Worm (Caenorhabditis elegans) whole organism, L2 larva: ENCODE measurements around the gene trk-1.

Experiments used
- C34F6.9 ChIP-seq: fragments of 150-350 bp; optimal IDR thresholded peaks from 2 replicates; lab custom pipeline; 2014; ENCODE audit warnings: missing biosample characterization, missing genetic modification characterization
- F13H6.1 ChIP-seq: sonication (generic microtip); optimal IDR thresholded peaks from 2 replicates; lab custom pipeline; 2016; ENCODE audit warnings: missing genetic modification characterization, missing compliant biosample characterization
- R02D3.7 ChIP-seq: fragments of 150-350 bp; optimal IDR thresholded peaks from 2 replicates; lab custom pipeline; 2014; ENCODE audit warnings: missing biosample characterization, missing genetic modification characterization
- Y55F3AM.14 ChIP-seq: fragments of 200-800 bp; sonication (Bioruptor generic); optimal IDR thresholded peaks from 2 replicates; lab custom pipeline; 2018; ENCODE audit warnings: mild to moderate bottlenecking, missing genetic modification characterization, missing compliant biosample characterization
- ZK546.5 ChIP-seq: sonication (generic microtip); optimal IDR thresholded peaks from 2 replicates; lab custom pipeline; 2017; ENCODE audit warnings: missing biosample characterization, missing genetic modification characterization
- alr-1 ChIP-seq: fragments of 150-350 bp; optimal IDR thresholded peaks from 2 replicates; lab custom pipeline; 2014; ENCODE audit warnings: missing biosample characterization, missing genetic modification characterization
- aly-2 ChIP-seq: fragments of 150-350 bp; optimal IDR thresholded peaks from 2 replicates; lab custom pipeline; 2014; ENCODE audit warnings: missing biosample characterization, missing genetic modification characterization
- ama-1 ChIP-seq: fragments of 150-350 bp; optimal IDR thresholded peaks from 2 replicates; lab custom pipeline; 2018; ENCODE audit warnings: inconsistent platforms
- blmp-1 ChIP-seq: sonication (generic microtip); optimal IDR thresholded peaks from 2 replicates; lab custom pipeline; 2017; ENCODE audit warnings: missing genetic modification characterization, mild to moderate bottlenecking, missing compliant biosample characterization, antibody characterized with exemption, moderate library complexity; ENCODE audit not compliant: insufficient read depth
- ceh-16 ChIP-seq: fragments of 150-350 bp; optimal IDR thresholded peaks from 2 replicates; lab custom pipeline; 2014; ENCODE audit warnings: missing biosample characterization, missing genetic modification characterization
- ceh-82 ChIP-seq: fragments of 150-350 bp; optimal IDR thresholded peaks from 2 replicates; lab custom pipeline; 2014; ENCODE audit warnings: missing biosample characterization, missing genetic modification characterization
- crh-2 ChIP-seq: sonication (generic microtip); optimal IDR thresholded peaks from 2 replicates; lab custom pipeline; 2017; ENCODE audit warnings: missing biosample characterization, missing genetic modification characterization
- dmd-4 ChIP-seq: sonication (generic microtip); optimal IDR thresholded peaks from 2 replicates; lab custom pipeline; 2017; ENCODE audit warnings: missing biosample characterization, missing genetic modification characterization
- egl-27 ChIP-seq: sonication (generic microtip); optimal IDR thresholded peaks from 3 replicates; lab custom pipeline; 2017; ENCODE audit warnings: missing biosample characterization, missing genetic modification reagents, missing genetic modification characterization
- elt-1 ChIP-seq: fragments of 150-350 bp; optimal IDR thresholded peaks from 2 replicates; lab custom pipeline; 2014; ENCODE audit warnings: missing biosample characterization, missing genetic modification characterization
- elt-3 ChIP-seq: sonication (generic microtip); optimal IDR thresholded peaks from 2 replicates; lab custom pipeline; 2017; ENCODE audit warnings: missing biosample characterization, missing genetic modification characterization
- fos-1 ChIP-seq: fragments of 150-350 bp; optimal IDR thresholded peaks from 2 replicates; lab custom pipeline; 2014; ENCODE audit warnings: missing biosample characterization, missing genetic modification characterization
- gmeb-1 ChIP-seq: fragments of 150-350 bp; optimal IDR thresholded peaks from 2 replicates; lab custom pipeline; 2014; ENCODE audit warnings: missing biosample characterization, missing genetic modification characterization
- lin-11 ChIP-seq: fragments of 150-350 bp; sonication (generic microtip); optimal IDR thresholded peaks from 2 replicates; lab custom pipeline; 2014; ENCODE audit warnings: missing biosample characterization, missing genetic modification characterization, inconsistent platforms, mixed read lengths
- lin-13 ChIP-seq: fragments of 150-350 bp; optimal IDR thresholded peaks from 2 replicates; lab custom pipeline; 2014; ENCODE audit warnings: missing biosample characterization, missing genetic modification reagents, missing genetic modification characterization
- lin-39 ChIP-seq: fragments of 150-350 bp; optimal IDR thresholded peaks from 2 replicates; lab custom pipeline; 2014; ENCODE audit warnings: missing biosample characterization, missing genetic modification reagents, missing genetic modification characterization
- lsy-2 ChIP-seq, 2 experiments: fragments of 150-350 bp in 1 of 2; sonication (generic microtip) in 1 of 2; optimal IDR thresholded peaks; 2 replicates each; lab custom pipeline; 2014 to 2017; ENCODE audit warnings: missing biosample characterization in 2 of 2, missing genetic modification characterization in 2 of 2
- mab-5 ChIP-seq: fragments of 150-350 bp; optimal IDR thresholded peaks from 2 replicates; lab custom pipeline; 2014; ENCODE audit warnings: missing biosample characterization, missing genetic modification characterization
- nhr-10 ChIP-seq: sonication (generic microtip); optimal IDR thresholded peaks from 2 replicates; lab custom pipeline; 2017; ENCODE audit warnings: missing biosample characterization, missing genetic modification characterization
- nhr-11 ChIP-seq: fragments of 150-350 bp; optimal IDR thresholded peaks from 2 replicates; lab custom pipeline; 2014; ENCODE audit warnings: missing biosample characterization, missing genetic modification characterization
- nhr-12 ChIP-seq: fragments of 150-350 bp; optimal IDR thresholded peaks from 2 replicates; lab custom pipeline; 2014; ENCODE audit warnings: missing biosample characterization, missing genetic modification characterization
- nhr-129 ChIP-seq: fragments of 150-350 bp; optimal IDR thresholded peaks from 2 replicates; lab custom pipeline; 2014; ENCODE audit warnings: missing biosample characterization, missing genetic modification characterization
- nhr-21 ChIP-seq: fragments of 150-350 bp; optimal IDR thresholded peaks from 2 replicates; lab custom pipeline; 2014; ENCODE audit warnings: missing biosample characterization, missing genetic modification characterization
- nhr-23 ChIP-seq: fragments of 150-350 bp; optimal IDR thresholded peaks from 2 replicates; lab custom pipeline; 2014; ENCODE audit warnings: missing biosample characterization, missing genetic modification reagents, missing genetic modification characterization
- nhr-237 ChIP-seq: fragments of 150-350 bp; optimal IDR thresholded peaks from 2 replicates; lab custom pipeline; 2014; ENCODE audit warnings: missing biosample characterization, missing genetic modification characterization
- nhr-25 ChIP-seq: fragments of 150-350 bp; sonication (generic microtip); optimal IDR thresholded peaks from 3 replicates; lab custom pipeline; 2014; ENCODE audit warnings: missing biosample characterization, missing genetic modification characterization
- nhr-6 ChIP-seq: fragments of 150-350 bp; optimal IDR thresholded peaks from 2 replicates; lab custom pipeline; 2014; ENCODE audit warnings: missing biosample characterization, missing genetic modification characterization
- peb-1 ChIP-seq: fragments of 150-350 bp; optimal IDR thresholded peaks from 2 replicates; lab custom pipeline; 2014; ENCODE audit warnings: missing biosample characterization, missing genetic modification characterization
- sem-4 ChIP-seq: fragments of 150-350 bp; optimal IDR thresholded peaks from 2 replicates; lab custom pipeline; 2014; ENCODE audit warnings: missing biosample characterization, missing genetic modification reagents, missing genetic modification characterization
- skn-1 ChIP-seq: sonication (generic microtip); optimal IDR thresholded peaks from 2 replicates; lab custom pipeline; 2017; ENCODE audit warnings: missing biosample characterization, missing genetic modification characterization
- sma-3 ChIP-seq: sonication (generic microtip); optimal IDR thresholded peaks from 2 replicates; lab custom pipeline; 2016; ENCODE audit warnings: missing genetic modification reagents, missing genetic modification characterization, missing compliant biosample characterization
- sma-9 ChIP-seq, 2 experiments: fragments of 150-350 bp in 1 of 2; sonication (generic microtip) in 1 of 2; optimal IDR thresholded peaks; 2 replicates each; lab custom pipeline; 2014 to 2016; ENCODE audit warnings: missing genetic modification characterization in 2 of 2, mild to moderate bottlenecking in 1 of 2, missing biosample characterization in 1 of 2, missing compliant biosample characterization in 1 of 2, missing genetic modification reagents in 1 of 2, moderate library complexity in 1 of 2
- snpc-4 ChIP-seq: fragments of 150-350 bp; optimal IDR thresholded peaks from 2 replicates; lab custom pipeline; 2014; ENCODE audit warnings: missing biosample characterization, missing genetic modification characterization
- unc-39 ChIP-seq: fragments of 150-350 bp; optimal IDR thresholded peaks from 2 replicates; lab custom pipeline; 2014; ENCODE audit warnings: missing biosample characterization, missing genetic modification characterization
- unc-55 ChIP-seq: fragments of 150-350 bp; sonication (generic microtip); optimal IDR thresholded peaks from 3 replicates; lab custom pipeline; 2014; ENCODE audit warnings: missing biosample characterization, missing genetic modification reagents, missing genetic modification characterization
- unc-62 ChIP-seq: fragments of 150-350 bp; optimal IDR thresholded peaks from 2 replicates; lab custom pipeline; 2014; ENCODE audit warnings: missing biosample characterization, missing genetic modification reagents, missing genetic modification characterization
- zag-1 ChIP-seq: fragments of 150-350 bp; optimal IDR thresholded peaks from 2 replicates; lab custom pipeline; 2014; ENCODE audit warnings: missing biosample characterization, missing genetic modification characterization
- ztf-1 ChIP-seq: fragments of 200-800 bp; sonication (Bioruptor generic); conservative IDR thresholded peaks from 2 replicates; pipeline ENCODE4 v1.3.6; 2022; ENCODE audit warnings: missing genetic modification characterization, missing compliant biosample characterization
- ztf-11 ChIP-seq: sonication (generic microtip); optimal IDR thresholded peaks from 2 replicates; lab custom pipeline; 2017; ENCODE audit warnings: missing biosample characterization, missing genetic modification characterization
- ztf-4 ChIP-seq: fragments of 150-350 bp; optimal IDR thresholded peaks from 2 replicates; lab custom pipeline; 2014; ENCODE audit warnings: missing biosample characterization, missing genetic modification characterization

The trk-1 gene

ce11 chrX:8911077-8911476 is 39.7 kb downstream of the trk-1 start, which contains the start of gene cyn-8:
TSS of gene cyn-8 (plus strand) at chrX:8911293.
- TF ChIP-seq ztf-11 (tag; lab: Kevin White, UChicago) (no peak), crh-2 (peak; percentile 18), alr-1 (tag; lab: Kevin White, UChicago) (no peak), unc-55 (GFP tag; lab: Kevin White, UChicago) (peak; percentile 55), F13H6.1 (no peak), R02D3.7 (tag; lab: Kevin White, UChicago) (no peak), nhr-237 (no peak), ceh-82 (tag; lab: Kevin White, UChicago) (no peak), lin-11 (tag; lab: Kevin White, UChicago) (peak; percentile 33), gmeb-1 (tag; lab: Kevin White, UChicago) (no peak), lin-39 (no peak), egl-27 (tag; lab: Kevin White, UChicago) (no peak), ZK546.5 (no peak), elt-1 (tag; lab: Kevin White, UChicago) (no peak), nhr-21 (tag; lab: Kevin White, UChicago) (no peak), lsy-2 (tag; optimal IDR thresholded peaks at IDR 0.05; lab: Kevin White, UChicago) (no peak), unc-39 (tag; lab: Kevin White, UChicago) (no peak), ama-1 (lab: Kevin White, UChicago) (no peak), nhr-12 (tag; lab: Kevin White, UChicago) (no peak), dmd-4 (tag; lab: Kevin White, UChicago) (no peak), sma-9 (GFP tag; optimal IDR thresholded peaks at IDR 0.05; lab: Kevin White, UChicago) (no peak), sma-9 (tag; optimal IDR thresholded peaks at IDR 0.05; lab: Kevin White, UChicago) (no peak), nhr-6 (tag; lab: Kevin White, UChicago) (no peak), mab-5 (no peak), nhr-25 (tag; lab: Kevin White, UChicago) (no peak), sma-3 (GFP tag; lab: Kevin White, UChicago) (no peak), snpc-4 (tag; lab: Kevin White, UChicago) (no peak), aly-2 (tag; lab: Kevin White, UChicago) (no peak), C34F6.9 (tag; lab: Kevin White, UChicago) (peak; percentile 39), Y55F3AM.14 (GFP tag; lab: Kevin White, UChicago) (no peak), peb-1 (tag; lab: Kevin White, UChicago) (no peak), fos-1 (tag; lab: Kevin White, UChicago) (no peak), ceh-16 (tag; lab: Kevin White, UChicago) (no peak), skn-1 (tag; lab: Kevin White, UChicago) (no peak), nhr-11 (tag; lab: Kevin White, UChicago) (no peak), nhr-129 (peak; percentile 75), nhr-23 (tag; lab: Kevin White, UChicago) (no peak), elt-3 (tag; lab: Kevin White, UChicago) (no peak), blmp-1 (no peak), ztf-4 (tag; lab: Kevin White, UChicago) (no peak), zag-1 (tag; lab: Kevin White, UChicago) (no peak), unc-62 (GFP tag; lab: Kevin White, UChicago) (no peak), sem-4 (tag; lab: Kevin White, UChicago) (no peak), ztf-1 (GFP tag; lab: Robert Waterston, UW) (no peak), lin-13 (GFP tag; lab: Kevin White, UChicago) (no peak)
- TF ChIP-seq, all 48 proteins: peak for 5

- TF ChIP-seq zag-1 (tag; lab: Kevin White, UChicago) (no peak), sma-3 (GFP tag; lab: Kevin White, UChicago) (no peak), elt-3 (tag; lab: Kevin White, UChicago) (no peak), lin-39 (no peak), ztf-4 (tag; lab: Kevin White, UChicago) (no peak), ceh-82 (tag; lab: Kevin White, UChicago) (no peak), nhr-10 (tag; lab: Kevin White, UChicago) (no peak), C34F6.9 (tag; lab: Kevin White, UChicago) (no peak), nhr-23 (tag; lab: Kevin White, UChicago) (no peak), egl-27 (tag; lab: Kevin White, UChicago) (no peak), snpc-4 (tag; lab: Kevin White, UChicago) (no peak)
Measured at ce11 chrX:8905089-8905488, 45.7 kb downstream of the trk-1 start, which contains the start of gene ensh-1. TSS of gene ensh-1 (plus strand) at chrX:8905389.
